Worm (Caenorhabditis elegans): ENCODE data around the gene acr-9.
A peak's percentile ranks its signal among the peaks of the same experiment; 100 is the strongest.

acr-9 gene

ce11 chrX:13600136-13600535, 46.6 kb downstream of the acr-9 start, which contains the start of gene F54B11.7:
TSS of gene F54B11.7 (plus strand) at chrX:13600436.
- TF ChIP-seq lsy-2 (tag; optimal IDR thresholded peaks at IDR 0.05) (no peak), lin-13 (GFP tag; optimal IDR thresholded peaks at IDR 0.05) (no peak), gmeb-1 (tag; optimal IDR thresholded peaks at IDR 0.05) (no peak), nhr-10 (tag; optimal IDR thresholded peaks at IDR 0.05) (no peak), ceh-82 (tag; optimal IDR thresholded peaks at IDR 0.05) (no peak), fos-1 (tag; optimal IDR thresholded peaks at IDR 0.05) (no peak), nhr-12 (tag; optimal IDR thresholded peaks at IDR 0.05) (no peak), R02D3.7 (tag; optimal IDR thresholded peaks at IDR 0.05) (no peak)

- TF ChIP-seq lin-13 (GFP tag; optimal IDR thresholded peaks at IDR 0.05) (peak; percentile 39), lin-39 (tag; optimal IDR thresholded peaks at IDR 0.05) (no peak), sma-9 (GFP tag; optimal IDR thresholded peaks at IDR 0.05) (peak; percentile 54), sma-9 (tag; optimal IDR thresholded peaks at IDR 0.05) (no peak), sem-4 (tag; optimal IDR thresholded peaks at IDR 0.05) (no peak), nhr-21 (tag; optimal IDR thresholded peaks at IDR 0.05) (peak; percentile 39), fos-1 (tag; optimal IDR thresholded peaks at IDR 0.05) (peak; percentile 34), nhr-77 (tag; optimal IDR thresholded peaks at IDR 0.05) (no peak), lsy-2 (tag; optimal IDR thresholded peaks at IDR 0.05) (peak; percentile 7 to 66), alr-1 (tag; optimal IDR thresholded peaks at IDR 0.05) (no peak), F13H6.1 (tag; optimal IDR thresholded peaks at IDR 0.05) (peak; percentile 20), lin-11 (tag; optimal IDR thresholded peaks at IDR 0.05) (peak; percentile 86), ztf-1 (GFP tag; conservative IDR thresholded peaks at IDR 0.05) (no peak), unc-39 (tag; optimal IDR thresholded peaks at IDR 0.05) (no peak), skn-1 (tag; optimal IDR thresholded peaks at IDR 0.05) (peak; percentile 39), nhr-237 (tag; optimal IDR thresholded peaks at IDR 0.05) (no peak), nhr-129 (tag; optimal IDR thresholded peaks at IDR 0.05) (peak; percentile 82), ZK546.5 (tag; optimal IDR thresholded peaks at IDR 0.05) (no peak), ztf-4 (tag; optimal IDR thresholded peaks at IDR 0.05) (peak; percentile 25), ceh-16 (tag; optimal IDR thresholded peaks at IDR 0.05) (no peak), unc-55 (GFP tag; optimal IDR thresholded peaks at IDR 0.05) (peak; percentile 44), C34F6.9 (tag; optimal IDR thresholded peaks at IDR 0.05) (peak; percentile 78), nhr-25 (tag; optimal IDR thresholded peaks at IDR 0.05) (no peak), crh-2 (tag; optimal IDR thresholded peaks at IDR 0.05) (peak; percentile 74)
Measured at ce11 chrX:13598021-13598499, 48.6 kb downstream of the acr-9 start, which contains the start of gene bra-1. TSS of gene bra-1 (plus strand) at chrX:13598449.

ce11 chrX:13596003-13596767, 50.5 kb downstream of the acr-9 start, which contains the start of gene F54B11.5:
TSS of gene F54B11.5 (minus strand) at chrX:13596068.
- TF ChIP-seq dmd-4 (tag; optimal IDR thresholded peaks at IDR 0.05) (no peak), alr-1 (tag; optimal IDR thresholded peaks at IDR 0.05) (no peak), fos-1 (tag; optimal IDR thresholded peaks at IDR 0.05) (peak; percentile 51), nhr-129 (tag; optimal IDR thresholded peaks at IDR 0.05) (peak; percentile 75), sma-3 (GFP tag; optimal IDR thresholded peaks at IDR 0.05) (peak; percentile 33), lin-39 (tag; optimal IDR thresholded peaks at IDR 0.05) (no peak), elt-3 (tag; optimal IDR thresholded peaks at IDR 0.05) (no peak), mab-5 (tag; optimal IDR thresholded peaks at IDR 0.05) (no peak), mdl-1 (tag; optimal IDR thresholded peaks at IDR 0.05) (no peak), nhr-21 (tag; optimal IDR thresholded peaks at IDR 0.05) (peak; percentile 2), nhr-23 (tag; optimal IDR thresholded peaks at IDR 0.05) (no peak), aly-2 (tag; optimal IDR thresholded peaks at IDR 0.05) (no peak), lin-13 (GFP tag; optimal IDR thresholded peaks at IDR 0.05) (peak; percentile 7), unc-55 (GFP tag; optimal IDR thresholded peaks at IDR 0.05) (peak; percentile 71), egl-27 (tag; optimal IDR thresholded peaks at IDR 0.05) (peak; percentile 7), C34F6.9 (tag; optimal IDR thresholded peaks at IDR 0.05) (peak; percentile 85), unc-62 (GFP tag; optimal IDR thresholded peaks at IDR 0.05) (no peak), peb-1 (tag; optimal IDR thresholded peaks at IDR 0.05) (no peak), ztf-11 (tag; optimal IDR thresholded peaks at IDR 0.05) (no peak), nhr-11 (tag; optimal IDR thresholded peaks at IDR 0.05) (no peak), Y55F3AM.14 (GFP tag; optimal IDR thresholded peaks at IDR 0.05) (no peak), lin-11 (tag; optimal IDR thresholded peaks at IDR 0.05) (peak; percentile 15), unc-39 (tag; optimal IDR thresholded peaks at IDR 0.05) (no peak), nhr-25 (tag; optimal IDR thresholded peaks at IDR 0.05) (no peak), snpc-4 (tag; optimal IDR thresholded peaks at IDR 0.05) (no peak), nhr-6 (tag; optimal IDR thresholded peaks at IDR 0.05) (peak; percentile 3), F13H6.1 (tag; optimal IDR thresholded peaks at IDR 0.05) (peak; percentile 3), gmeb-1 (tag; optimal IDR thresholded peaks at IDR 0.05) (peak; percentile 34), lsy-2 (tag; optimal IDR thresholded peaks at IDR 0.05) (peak in 1 of 2 experiments; percentile 70), R02D3.7 (tag; optimal IDR thresholded peaks at IDR 0.05) (no peak), nhr-12 (tag; optimal IDR thresholded peaks at IDR 0.05) (no peak), sem-4 (tag; optimal IDR thresholded peaks at IDR 0.05) (peak; percentile 19), skn-1 (tag; optimal IDR thresholded peaks at IDR 0.05) (no peak), ceh-16 (tag; optimal IDR thresholded peaks at IDR 0.05) (no peak), crh-2 (tag; optimal IDR thresholded peaks at IDR 0.05) (peak; percentile 56), blmp-1 (tag; optimal IDR thresholded peaks at IDR 0.05; ENCODE audit: insufficient read depth) (no peak), ama-1 (optimal IDR thresholded peaks at IDR 0.05) (peak; percentile 34), ceh-82 (tag; optimal IDR thresholded peaks at IDR 0.05) (no peak)

All from whole organism, L2 larva.